Fruit fly (Drosophila melanogaster): Measurements from ENCODE around the gene Gr61a.

dm6 chr3L:885006-885405 is 43.8 kb downstream of the Gr61a start:
- TF ChIP-seq CG8478 (optimal IDR thresholded peaks at IDR 0.05), result no peak
- no peak for TF ChIP-seq CTCF (optimal IDR thresholded peaks at IDR 0.05)

All from S2 (cell line).